Fruit fly (Drosophila melanogaster): Measurements from ENCODE around the gene CG9147.

The CG9147 gene

DNA sequence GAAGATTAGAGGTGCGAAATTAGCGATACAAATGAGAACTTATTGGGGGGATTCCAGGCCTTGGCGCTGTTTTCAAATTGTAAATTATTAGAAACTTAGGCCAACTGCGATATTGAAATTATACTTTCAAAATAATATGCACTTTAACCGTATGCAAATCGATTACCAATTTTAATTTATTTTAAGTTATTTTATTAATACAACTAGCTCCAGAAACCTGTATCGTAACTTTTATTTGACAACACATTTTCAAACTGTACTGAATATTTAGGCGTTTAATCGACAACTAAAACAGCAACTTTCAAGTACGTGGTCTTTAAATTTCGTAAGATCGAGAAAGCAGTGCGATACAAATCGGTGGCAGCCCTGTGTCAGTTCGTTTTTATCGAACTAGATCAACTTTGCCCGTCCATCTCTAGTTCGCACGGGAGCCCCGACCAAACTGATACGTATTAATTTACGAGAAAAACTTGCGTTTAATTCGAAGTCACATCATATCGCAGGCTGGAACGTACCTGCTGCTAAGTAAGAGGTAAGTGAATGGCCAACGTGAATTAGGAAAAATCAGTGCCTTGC, 4.9 kb downstream of the CG9147 start, which contains the start of the genes CG9154 and Kr-h2:
Gene CG9154 (minus strand): TSS at position 31 of the 576 bp plus-strand sequence.
Gene Kr-h2 (plus strand): TSS at position 335 of the 576 bp plus-strand sequence.
- no peak for TF ChIP-seq psq (optimal IDR thresholded peaks at IDR 0.05)
- no peak for TF ChIP-seq CG8478 (optimal IDR thresholded peaks at IDR 0.05)
- TF ChIP-seq usp (GFP tag; optimal IDR thresholded peaks at IDR 0.05), result no peak
- no peak for TF ChIP-seq EcR (GFP tag; optimal IDR thresholded peaks at IDR 0.05)
- TF ChIP-seq pan (optimal IDR thresholded peaks at IDR 0.05), result no peak
- TF ChIP-seq Dll (optimal IDR thresholded peaks at IDR 0.05), result no peak

DNA sequence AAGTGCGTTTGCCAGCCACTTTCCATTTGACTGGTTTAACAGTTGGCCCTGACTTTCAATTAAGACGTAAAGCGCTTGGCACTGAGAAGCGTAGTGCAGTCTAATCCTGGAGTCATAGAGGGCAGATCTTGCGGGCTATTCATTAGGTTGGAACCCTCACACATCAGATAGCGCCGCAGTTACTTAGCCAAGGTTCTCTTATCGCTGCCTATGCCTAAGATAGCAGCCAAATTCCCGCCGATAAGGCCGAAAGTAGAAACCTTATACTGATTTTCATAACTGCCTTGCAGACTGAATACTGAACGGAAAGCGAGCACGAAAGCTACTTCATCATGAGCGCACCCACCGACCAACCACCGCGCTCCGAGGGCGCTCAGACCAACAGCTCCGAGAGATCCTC, 6.3 kb downstream of the CG9147 start:
- TF ChIP-seq EcR (GFP tag; optimal IDR thresholded peaks at IDR 0.05) (no peak), psq (optimal IDR thresholded peaks at IDR 0.05) (no peak), usp (GFP tag; optimal IDR thresholded peaks at IDR 0.05) (no peak), CG8478 (optimal IDR thresholded peaks at IDR 0.05) (no peak), pan (optimal IDR thresholded peaks at IDR 0.05) (no peak), Dll (optimal IDR thresholded peaks at IDR 0.05) (no peak)

DNA sequence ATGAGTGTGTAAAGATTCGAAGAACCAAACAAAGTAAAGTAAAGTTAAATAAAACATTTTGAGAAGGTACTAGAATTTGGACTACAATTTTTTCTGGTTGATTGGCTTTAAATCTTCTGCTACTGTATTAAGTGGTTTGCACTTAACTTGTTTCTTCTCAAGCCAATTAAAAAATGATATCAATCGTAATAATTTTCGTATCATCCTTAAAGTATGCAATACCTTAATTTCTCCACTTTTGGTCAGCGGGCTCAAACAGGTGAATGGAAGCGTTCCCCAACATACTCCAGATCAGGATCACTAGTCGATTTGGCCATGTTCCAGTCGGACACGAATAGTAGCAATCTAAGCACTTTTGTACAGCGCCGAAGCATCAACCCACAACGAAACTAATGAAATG, 8.1 kb downstream of the CG9147 start:
- TF ChIP-seq CG8478 (optimal IDR thresholded peaks at IDR 0.05), result no peak
- no peak for TF ChIP-seq EcR (GFP tag; optimal IDR thresholded peaks at IDR 0.05)
- TF ChIP-seq pan (optimal IDR thresholded peaks at IDR 0.05), result no peak
- TF ChIP-seq Dll (optimal IDR thresholded peaks at IDR 0.05), result no peak
- TF ChIP-seq psq (optimal IDR thresholded peaks at IDR 0.05), result no peak
- TF ChIP-seq usp (GFP tag; optimal IDR thresholded peaks at IDR 0.05), result no peak

DNA sequence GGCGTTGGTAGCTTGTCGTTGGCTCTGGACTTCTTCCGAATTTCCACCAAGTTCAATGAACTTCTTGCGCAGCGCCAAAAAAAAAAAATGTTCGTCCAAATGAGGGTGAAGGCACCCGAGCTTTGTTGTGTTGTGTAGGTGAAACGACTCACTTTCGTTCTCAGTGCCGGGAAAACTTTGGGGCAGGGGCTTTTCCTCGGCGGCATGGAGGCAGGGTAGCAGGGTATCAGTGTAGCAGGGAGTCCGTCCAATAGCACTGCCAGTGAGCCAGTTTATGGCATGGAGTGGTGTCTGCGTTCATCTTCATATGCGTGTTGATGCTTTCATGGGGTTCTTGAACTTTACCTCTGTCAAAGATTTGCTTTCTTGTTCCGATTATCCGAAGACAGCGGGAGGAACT, 8.5 kb downstream of the CG9147 start:
- TF ChIP-seq psq (optimal IDR thresholded peaks at IDR 0.05), result no peak

DNA sequence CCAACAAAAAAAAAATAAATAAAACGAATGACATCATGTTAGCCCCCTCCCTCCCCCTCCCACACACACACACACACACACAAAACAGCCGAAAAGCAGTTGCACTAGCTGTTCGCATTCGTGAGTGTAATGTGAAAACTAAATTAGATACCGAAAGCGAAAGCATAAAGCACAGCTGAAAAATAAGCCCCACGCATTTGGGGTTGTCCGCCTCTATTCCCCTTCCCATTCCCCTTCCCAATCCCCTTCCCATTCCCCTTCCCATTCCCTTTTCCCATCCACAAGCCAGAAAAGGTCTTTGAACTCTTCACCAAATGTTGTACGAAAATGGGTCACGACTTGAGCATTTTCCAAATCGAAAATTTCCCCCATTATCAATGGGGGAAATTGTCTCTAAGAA, 9.5 kb downstream of the CG9147 start:
- TF ChIP-seq psq (optimal IDR thresholded peaks at IDR 0.05), result no peak
- no peak for TF ChIP-seq usp (GFP tag; optimal IDR thresholded peaks at IDR 0.05)
- TF ChIP-seq EcR (GFP tag; optimal IDR thresholded peaks at IDR 0.05), result no peak
- TF ChIP-seq CG8478 (optimal IDR thresholded peaks at IDR 0.05), result no peak
- no peak for TF ChIP-seq pan (optimal IDR thresholded peaks at IDR 0.05)
- no peak for TF ChIP-seq Dll (optimal IDR thresholded peaks at IDR 0.05)

DNA sequence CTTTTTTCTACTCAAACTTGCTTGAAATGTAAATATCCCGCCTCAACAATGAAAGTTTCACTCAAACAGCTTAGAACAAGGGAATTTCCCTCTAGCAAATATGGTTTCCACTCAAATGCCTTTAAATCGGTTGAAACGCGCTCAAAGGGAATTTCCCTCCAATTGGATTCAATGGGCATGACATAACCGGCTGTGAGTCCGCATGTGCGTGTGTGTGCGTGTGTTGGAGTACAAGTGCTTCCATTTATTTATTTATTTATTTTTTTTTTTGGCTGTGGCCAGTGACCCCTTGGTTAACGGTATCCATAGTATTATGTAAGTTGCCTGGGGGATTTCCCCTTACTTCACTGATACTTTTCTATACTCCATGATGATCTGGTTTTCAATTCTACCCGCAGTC, 10.3 kb downstream of the CG9147 start:
- no peak for TF ChIP-seq EcR (GFP tag; optimal IDR thresholded peaks at IDR 0.05)
- TF ChIP-seq usp (GFP tag; optimal IDR thresholded peaks at IDR 0.05), result no peak
- no peak for TF ChIP-seq CG8478 (optimal IDR thresholded peaks at IDR 0.05)
- no peak for TF ChIP-seq Dll (optimal IDR thresholded peaks at IDR 0.05)
- no peak for TF ChIP-seq pan (optimal IDR thresholded peaks at IDR 0.05)
- no peak for TF ChIP-seq psq (optimal IDR thresholded peaks at IDR 0.05)

DNA sequence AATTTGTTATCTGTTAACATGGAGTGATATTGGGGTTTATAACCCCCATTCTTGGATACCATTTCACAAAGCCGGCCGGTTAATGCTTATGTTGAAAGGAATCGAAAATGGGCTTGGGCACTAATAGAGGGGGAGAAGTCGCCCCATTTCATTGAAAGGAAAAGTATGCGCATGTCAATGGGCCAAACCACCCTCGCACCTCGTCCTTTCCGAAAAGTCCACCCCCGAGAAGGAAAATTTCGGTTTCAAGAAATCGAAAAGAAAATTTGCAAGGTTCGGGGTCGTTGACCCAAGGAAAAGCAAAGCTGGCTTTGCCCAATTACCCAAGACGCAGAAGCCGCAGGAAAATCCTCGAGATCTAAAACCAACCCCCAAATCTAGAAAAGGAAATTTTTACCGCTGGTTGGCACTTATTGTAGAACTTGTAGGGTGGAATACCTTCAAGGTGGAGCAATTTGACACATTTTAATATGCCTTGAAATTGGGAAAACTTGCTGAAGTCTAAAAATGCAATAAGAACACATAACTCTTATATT, 11.1 kb downstream of the CG9147 start:
- no peak for TF ChIP-seq CG8478 (optimal IDR thresholded peaks at IDR 0.05)
- peak in 1 of 2 experiments; percentile 16 for TF ChIP-seq EcR (GFP tag; optimal IDR thresholded peaks at IDR 0.05)

DNA sequence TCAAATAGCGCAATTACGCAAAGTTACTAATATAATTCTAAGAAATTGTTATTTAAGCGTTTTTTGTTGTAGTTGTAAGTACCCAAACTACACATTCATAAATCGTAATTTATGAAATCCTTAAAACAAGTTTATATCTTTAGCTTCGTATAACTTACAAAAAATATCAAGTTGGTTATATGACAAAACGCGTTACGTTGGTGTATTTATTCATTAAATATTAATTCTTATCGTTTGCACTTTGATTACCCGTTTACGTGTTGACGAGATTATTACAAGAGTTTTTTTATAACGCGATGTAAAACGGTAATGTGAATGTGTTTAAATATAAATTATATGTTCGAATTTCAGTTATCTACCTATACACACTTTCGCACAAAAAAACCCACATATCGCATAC, 11.8 kb downstream of the CG9147 start:
- TF ChIP-seq Dll (optimal IDR thresholded peaks at IDR 0.05), result no peak
- TF ChIP-seq EcR (GFP tag; optimal IDR thresholded peaks at IDR 0.05), result no peak
- no peak for TF ChIP-seq usp (GFP tag; optimal IDR thresholded peaks at IDR 0.05)
- TF ChIP-seq psq (optimal IDR thresholded peaks at IDR 0.05), result no peak
- no peak for TF ChIP-seq pan (optimal IDR thresholded peaks at IDR 0.05)
- no peak for TF ChIP-seq CG8478 (optimal IDR thresholded peaks at IDR 0.05)

DNA sequence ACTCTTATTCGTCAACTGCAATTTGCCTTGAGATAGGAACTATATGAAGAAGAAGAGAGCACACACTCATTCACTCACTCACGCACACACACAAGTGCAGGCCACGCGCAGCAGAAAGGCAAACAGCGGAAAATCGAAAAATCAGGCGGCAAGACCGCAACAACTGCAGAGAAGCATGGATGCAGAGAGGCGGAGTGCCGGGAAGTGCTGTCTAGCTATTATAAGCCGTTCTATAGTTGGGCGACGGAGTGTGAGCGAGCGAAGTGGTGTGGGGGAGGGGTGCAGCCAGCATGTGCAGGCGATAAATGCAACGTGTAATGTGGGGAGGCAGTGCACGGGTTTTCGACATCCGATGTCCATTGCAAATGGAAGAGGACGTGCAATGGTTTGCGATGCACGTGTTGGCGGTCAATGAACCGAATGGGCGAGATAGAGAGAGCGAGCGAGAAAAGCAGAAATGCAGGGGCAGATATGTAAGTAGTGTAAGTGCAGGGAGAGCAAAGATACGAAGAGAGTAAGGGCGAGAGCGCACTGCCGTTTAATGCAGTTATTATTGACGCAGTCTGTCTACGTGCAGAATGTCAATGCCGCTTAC, 13.1 kb downstream of the CG9147 start:
- no peak for TF ChIP-seq CG8478 (optimal IDR thresholded peaks at IDR 0.05)
- TF ChIP-seq Dll (optimal IDR thresholded peaks at IDR 0.05), result no peak
- peak; percentile 99 to 100 for TF ChIP-seq EcR (GFP tag; optimal IDR thresholded peaks at IDR 0.05)

DNA sequence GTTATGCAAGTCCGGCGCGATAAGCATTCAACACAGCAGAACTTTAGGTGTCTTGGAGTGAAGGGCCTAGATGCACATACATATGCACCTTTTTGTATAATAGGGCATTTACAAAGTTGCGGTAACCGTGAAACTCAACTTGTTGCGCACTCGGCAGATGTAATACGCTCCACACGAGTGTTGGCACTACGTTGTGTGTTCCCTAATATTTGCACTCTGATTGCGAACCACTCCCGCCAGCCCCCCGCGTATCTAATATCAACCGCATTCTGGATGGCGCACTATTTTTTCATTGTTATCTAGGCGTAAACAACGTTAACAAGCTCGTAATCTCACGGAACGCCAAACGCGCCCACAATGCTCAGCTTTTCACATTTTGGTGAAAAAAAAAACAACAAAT, 14.5 kb downstream of the CG9147 start:
- TF ChIP-seq usp (GFP tag; optimal IDR thresholded peaks at IDR 0.05) (no peak), CG8478 (optimal IDR thresholded peaks at IDR 0.05) (no peak)

DNA sequence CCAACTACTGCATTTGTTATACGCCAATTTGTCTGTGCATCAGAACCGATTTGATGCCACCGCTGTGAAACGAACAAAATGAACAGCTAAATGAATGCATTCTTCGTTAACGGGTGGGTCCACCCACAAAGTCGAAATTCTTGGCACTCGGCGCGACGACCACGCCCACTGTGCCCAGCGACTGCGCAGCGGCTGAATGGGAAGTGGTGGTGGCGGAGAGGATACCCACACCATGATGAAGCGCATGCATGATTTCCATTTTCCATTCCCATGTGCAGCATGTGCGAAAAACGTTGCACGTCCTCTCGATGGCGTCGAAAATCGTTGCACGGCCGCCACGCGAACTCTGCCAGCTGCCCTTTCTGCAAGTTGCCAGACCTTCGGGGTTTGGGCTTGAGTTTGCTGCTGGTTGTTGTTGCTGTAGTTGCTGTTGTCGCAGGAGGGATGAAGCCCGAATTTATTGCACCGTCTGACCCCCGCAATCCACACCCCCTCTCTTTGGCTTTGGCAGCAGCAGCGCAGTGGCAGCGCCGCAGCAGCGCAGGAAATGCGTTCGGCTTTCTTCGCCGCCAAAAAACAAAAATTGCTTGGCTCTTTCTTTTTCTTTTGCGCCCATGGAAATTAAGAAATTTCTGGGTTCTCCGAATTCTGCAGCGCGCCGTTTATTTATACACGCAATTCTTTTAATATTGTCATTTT, 15.5 kb downstream of the CG9147 start:
- TF ChIP-seq Dll (optimal IDR thresholded peaks at IDR 0.05), result no peak
- peak in 1 of 2 experiments; percentile 71 for TF ChIP-seq EcR (GFP tag; optimal IDR thresholded peaks at IDR 0.05)

DNA sequence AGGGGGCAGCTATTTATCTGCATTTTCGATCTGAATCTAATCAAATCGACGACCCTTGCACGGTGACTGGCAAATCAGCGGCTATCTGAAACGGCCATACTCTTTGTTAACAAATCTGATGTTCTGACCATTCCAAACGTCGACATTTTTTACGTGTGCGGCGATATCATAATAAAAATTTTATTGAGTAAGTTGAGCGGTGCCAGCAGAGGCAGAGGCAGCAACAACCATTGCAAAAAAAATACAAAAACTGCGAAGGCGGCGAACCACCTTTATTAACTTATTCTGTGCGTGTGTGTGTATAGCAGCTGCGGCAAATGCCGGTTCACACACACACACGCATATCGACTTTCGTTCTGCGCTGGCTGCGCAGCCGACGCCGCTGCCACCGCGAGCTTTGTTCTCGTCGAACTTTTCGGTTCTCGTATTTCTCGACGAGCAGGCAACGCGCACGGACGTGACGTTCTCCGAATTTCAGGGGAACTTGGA, 16.4 kb downstream of the CG9147 start, which contains the start of gene Kr-h1:
Gene Kr-h1 (plus strand): TSS at position 447 of the 489 bp plus-strand sequence.
- TF ChIP-seq CG8478 (optimal IDR thresholded peaks at IDR 0.05), result no peak
- TF ChIP-seq EcR (GFP tag; optimal IDR thresholded peaks at IDR 0.05), result no peak
- no peak for TF ChIP-seq Dll (optimal IDR thresholded peaks at IDR 0.05)
- no peak for TF ChIP-seq pan (optimal IDR thresholded peaks at IDR 0.05)
- TF ChIP-seq usp (GFP tag; optimal IDR thresholded peaks at IDR 0.05), result no peak
- no peak for TF ChIP-seq psq (optimal IDR thresholded peaks at IDR 0.05)

All from whole organism.